Worm (Caenorhabditis elegans) whole organism, L2 larva: ENCODE results near the gene ZK666.8.

Experiments used
- ama-1 ChIP-seq: fragments of 150-350 bp; optimal IDR thresholded peaks from 2 replicates; lab custom pipeline; 2018; ENCODE audit warnings: inconsistent platforms
- crh-2 ChIP-seq: sonication (generic microtip); optimal IDR thresholded peaks from 2 replicates; lab custom pipeline; 2017; ENCODE audit warnings: missing biosample characterization, missing genetic modification characterization
- egl-27 ChIP-seq: sonication (generic microtip); optimal IDR thresholded peaks from 3 replicates; lab custom pipeline; 2017; ENCODE audit warnings: missing biosample characterization, missing genetic modification reagents, missing genetic modification characterization
- elt-1 ChIP-seq: fragments of 150-350 bp; optimal IDR thresholded peaks from 2 replicates; lab custom pipeline; 2014; ENCODE audit warnings: missing biosample characterization, missing genetic modification characterization
- lin-13 ChIP-seq: fragments of 150-350 bp; optimal IDR thresholded peaks from 2 replicates; lab custom pipeline; 2014; ENCODE audit warnings: missing biosample characterization, missing genetic modification reagents, missing genetic modification characterization
- nhr-11 ChIP-seq: fragments of 150-350 bp; optimal IDR thresholded peaks from 2 replicates; lab custom pipeline; 2014; ENCODE audit warnings: missing biosample characterization, missing genetic modification characterization
- nhr-77 ChIP-seq: fragments of 150-350 bp; optimal IDR thresholded peaks from 2 replicates; lab custom pipeline; 2014; ENCODE audit warnings: missing biosample characterization, missing genetic modification characterization
- skn-1 ChIP-seq: sonication (generic microtip); optimal IDR thresholded peaks from 2 replicates; lab custom pipeline; 2017; ENCODE audit warnings: missing biosample characterization, missing genetic modification characterization

DNA sequence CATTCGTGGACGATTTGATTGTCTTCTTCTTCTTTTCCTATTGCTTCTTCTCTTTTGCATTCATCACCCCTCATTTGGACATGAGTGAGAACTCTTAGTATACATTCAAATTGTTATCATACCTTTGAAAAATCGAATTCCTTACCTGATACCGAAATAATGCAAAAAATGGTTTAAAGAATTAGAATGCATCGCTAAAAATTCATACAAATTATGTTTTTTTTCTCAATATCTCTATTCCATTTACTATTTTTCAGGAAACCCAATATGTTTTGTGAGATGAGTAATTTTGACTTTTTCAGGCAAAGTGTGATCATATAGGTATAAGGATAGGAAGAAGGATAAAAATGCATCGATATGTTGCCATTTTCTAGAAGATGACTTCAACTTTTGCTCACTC is 36.0 kb downstream of the ZK666.8 start, which contains the start of gene ZK673.11:
- TF ChIP-seq egl-27 (tag; lab: Kevin White, UChicago): no peak
- no peak for TF ChIP-seq elt-1 (tag; lab: Kevin White, UChicago)
- TF ChIP-seq crh-2 (tag; lab: Kevin White, UChicago): no peak
- TF ChIP-seq nhr-11: no peak
- no peak for TF ChIP-seq lin-13
- no peak for TF ChIP-seq skn-1
- TF ChIP-seq ama-1 (lab: Kevin White, UChicago): no peak
- no peak for TF ChIP-seq nhr-77
